Worm (Caenorhabditis elegans) whole organism, early embryonic: ENCODE measurements around the gene dna-2.

Experiments
- B0310.2 ChIP-seq: sonication (generic microtip); optimal IDR thresholded peaks from 2 replicates; lab custom pipeline; 2016; ENCODE audit warnings: mild to moderate bottlenecking, missing genetic modification characterization, missing compliant biosample characterization
- F13C5.2 ChIP-seq: sonication (generic microtip); optimal IDR thresholded peaks from 2 replicates; lab custom pipeline; 2017; ENCODE audit warnings: mild to moderate bottlenecking, missing genetic modification characterization, inconsistent platforms, missing compliant biosample characterization
- aly-1 ChIP-seq: sonication (generic microtip); optimal IDR thresholded peaks from 2 replicates; lab custom pipeline; 2016; ENCODE audit warnings: missing genetic modification characterization, missing compliant biosample characterization
- ama-1 ChIP-seq: fragments of 150-350 bp; optimal IDR thresholded peaks from 2 replicates; lab custom pipeline; 2014
- ceh-13 ChIP-seq: fragments of 200-800 bp; sonication (Bioruptor generic); optimal IDR thresholded peaks from 2 replicates; lab custom pipeline; 2018; ENCODE audit warnings: mild to moderate bottlenecking, missing genetic modification characterization, missing compliant biosample characterization
- ceh-36 ChIP-seq: sonication (generic microtip); optimal IDR thresholded peaks from 2 replicates; lab custom pipeline; 2016; ENCODE audit warnings: missing genetic modification characterization, inconsistent platforms, missing compliant biosample characterization
- ets-7 ChIP-seq: sonication (generic microtip); optimal IDR thresholded peaks from 2 replicates; lab custom pipeline; 2016; ENCODE audit warnings: missing genotype, missing genetic modification characterization, missing compliant biosample characterization
- flt-1 ChIP-seq: fragments of 200-800 bp; sonication (Bioruptor generic); IDR thresholded peaks from 2 replicates; pipeline ENCODE4 v1.3.6; 2022; ENCODE audit warnings: missing genetic modification characterization, missing compliant biosample characterization
- hmbx-1 ChIP-seq: sonication (generic microtip); optimal IDR thresholded peaks from 2 replicates; lab custom pipeline; 2016; ENCODE audit warnings: mild to moderate bottlenecking, missing genetic modification characterization, missing compliant biosample characterization
- hmg-4 ChIP-seq: fragments of 200-800 bp; sonication (Bioruptor generic); optimal IDR thresholded peaks from 2 replicates; lab custom pipeline; 2018; ENCODE audit warnings: mild to moderate bottlenecking, missing genetic modification characterization, missing compliant biosample characterization
- hnd-1 ChIP-seq: sonication (generic microtip); optimal IDR thresholded peaks from 2 replicates; lab custom pipeline; 2016; ENCODE audit warnings: missing genetic modification characterization, missing compliant biosample characterization
- pes-1 ChIP-seq: fragments of 200-800 bp; sonication (Bioruptor generic); IDR thresholded peaks from 2 replicates; pipeline ENCODE4 v1.3.6; 2022; ENCODE audit warnings: missing genetic modification reagents, missing genetic modification characterization, missing compliant biosample characterization
- scrt-1 ChIP-seq: fragments of 200-800 bp; sonication (Bioruptor generic); IDR thresholded peaks from 2 replicates; pipeline ENCODE4 v1.3.6; 2022; ENCODE audit warnings: missing genetic modification characterization, missing compliant biosample characterization
- sea-1 ChIP-seq: fragments of 200-800 bp; sonication (Bioruptor generic); conservative IDR thresholded peaks from 2 replicates; pipeline ENCODE4 v1.3.6; 2022; ENCODE audit warnings: missing genetic modification characterization, missing compliant biosample characterization
- tbx-11 ChIP-seq: fragments of 200-800 bp; sonication (Bioruptor generic); IDR thresholded peaks from 2 replicates; pipeline ENCODE4 v1.3.6; 2022; ENCODE audit warnings: missing genetic modification characterization, missing compliant biosample characterization
- tbx-37 ChIP-seq: fragments of 200-800 bp; sonication (Bioruptor generic); conservative IDR thresholded peaks from 2 replicates; pipeline ENCODE4 v1.3.6; 2022; ENCODE audit warnings: missing genetic modification reagents, missing genetic modification characterization, missing compliant biosample characterization
- tra-4 ChIP-seq: sonication (generic microtip); optimal IDR thresholded peaks from 2 replicates; lab custom pipeline; 2017; ENCODE audit warnings: missing genetic modification characterization, missing compliant biosample characterization

dna-2 gene

ce11 chrII:11774218-11774617 lies 4.0 kb upstream of the dna-2 start, which contains the start of gene F44E5.1:
Gene F44E5.1, minus strand, starts transcription at chrII:11774559.
- peak; percentile 5 for TF ChIP-seq hmg-4 (GFP tag; lab: Kevin White, UChicago)
- TF ChIP-seq F13C5.2 (tag; lab: Kevin White, UChicago) = no peak
- no peak for TF ChIP-seq tbx-11

ce11 chrII:11782493-11782892 lies 4.3 kb downstream of the dna-2 start, which contains the start of gene F43G6.16:
Gene F43G6.16, minus strand, starts transcription at chrII:11782633.
- no peak for TF ChIP-seq ama-1 (lab: Kevin White, UChicago)
- no peak for TF ChIP-seq aly-1 (tag; lab: Kevin White, UChicago)
- TF ChIP-seq pes-1 = no peak
- TF ChIP-seq flt-1 (GFP tag; lab: Robert Waterston, UW) = no peak
- TF ChIP-seq tbx-37 (GFP tag; lab: Robert Waterston, UW) = no peak
- no peak for TF ChIP-seq ceh-36 (tag; lab: Kevin White, UChicago)
- TF ChIP-seq hnd-1 (tag; lab: Kevin White, UChicago) = no peak
- TF ChIP-seq scrt-1 = no peak
- TF ChIP-seq B0310.2 = no peak
- TF ChIP-seq sea-1 = no peak
- TF ChIP-seq ceh-13 (GFP tag; lab: Kevin White, UChicago) = no peak
- TF ChIP-seq F13C5.2 (tag; lab: Kevin White, UChicago) = no peak
- TF ChIP-seq hmg-4 (GFP tag; lab: Kevin White, UChicago) = no peak
- TF ChIP-seq ets-7 = no peak
- TF ChIP-seq tbx-11 = no peak
- TF ChIP-seq tra-4 = no peak

ce11 chrII:11788025-11788424 lies 9.8 kb downstream of the dna-2 start:
- no peak for TF ChIP-seq ama-1 (lab: Kevin White, UChicago)
- no peak for TF ChIP-seq ceh-13 (GFP tag; lab: Kevin White, UChicago)
- TF ChIP-seq ets-7 = no peak
- no peak for TF ChIP-seq hmbx-1 (tag; lab: Kevin White, UChicago)
- TF ChIP-seq B0310.2 = no peak

- TF ChIP-seq hmg-4 (GFP tag; lab: Kevin White, UChicago) (no peak), tra-4 (no peak), sea-1 (no peak), flt-1 (GFP tag; lab: Robert Waterston, UW) (no peak)
Observed at ce11 chrII:11790458-11790857, 12.2 kb downstream of the dna-2 start, which contains the start of gene F43G6.4. Gene F43G6.4, plus strand, starts transcription at chrII:11790758.

ce11 chrII:11794392-11794791 lies 16.2 kb downstream of the dna-2 start:
- TF ChIP-seq scrt-1 (no peak), ama-1 (lab: Kevin White, UChicago) (no peak), tra-4 (no peak), tbx-37 (GFP tag; lab: Robert Waterston, UW) (no peak)

- TF ChIP-seq scrt-1 = no peak
- TF ChIP-seq F13C5.2 (tag; lab: Kevin White, UChicago) = no peak
- TF ChIP-seq hmbx-1 (tag; lab: Kevin White, UChicago) = no peak
- TF ChIP-seq sea-1 = no peak
- TF ChIP-seq tbx-11 = no peak
- TF ChIP-seq ceh-13 (GFP tag; lab: Kevin White, UChicago) = no peak
- TF ChIP-seq aly-1 (tag; lab: Kevin White, UChicago) = no peak
- TF ChIP-seq tra-4 = no peak
Observed at ce11 chrII:11797194-11797593, 19.0 kb downstream of the dna-2 start.

- TF ChIP-seq tbx-11 (no peak), ets-7 (no peak), B0310.2 (no peak), ceh-13 (GFP tag; lab: Kevin White, UChicago) (no peak), tbx-37 (GFP tag; lab: Robert Waterston, UW) (no peak), aly-1 (tag; lab: Kevin White, UChicago) (no peak), flt-1 (GFP tag; lab: Robert Waterston, UW) (no peak), scrt-1 (no peak), pes-1 (no peak), hnd-1 (tag; lab: Kevin White, UChicago) (no peak), sea-1 (no peak), hmbx-1 (tag; lab: Kevin White, UChicago) (no peak), ama-1 (lab: Kevin White, UChicago) (no peak)
Observed at ce11 chrII:11798737-11799136, 20.5 kb downstream of the dna-2 start, which contains the start of gene hda-5. Gene hda-5, plus strand, starts transcription at chrII:11799037.

ce11 chrII:11802451-11802850 lies 24.2 kb downstream of the dna-2 start, which contains the start of gene F43G6.17:
Gene F43G6.17, plus strand, starts transcription at chrII:11802751.
- TF ChIP-seq tbx-37 (GFP tag; lab: Robert Waterston, UW) (no peak), B0310.2 (no peak), hnd-1 (tag; lab: Kevin White, UChicago) (no peak), hmbx-1 (tag; lab: Kevin White, UChicago) (no peak), ets-7 (no peak)

- TF ChIP-seq ets-7 = no peak
- no peak for TF ChIP-seq scrt-1
- TF ChIP-seq ceh-36 (tag; lab: Kevin White, UChicago) = no peak
- no peak for TF ChIP-seq aly-1 (tag; lab: Kevin White, UChicago)
- TF ChIP-seq sea-1 = no peak
- no peak for TF ChIP-seq hnd-1 (tag; lab: Kevin White, UChicago)
- no peak for TF ChIP-seq ama-1 (lab: Kevin White, UChicago)
- no peak for TF ChIP-seq ceh-13 (GFP tag; lab: Kevin White, UChicago)
- TF ChIP-seq tbx-11 = no peak
- no peak for TF ChIP-seq B0310.2
- TF ChIP-seq hmg-4 (GFP tag; lab: Kevin White, UChicago) = no peak
Observed at ce11 chrII:11806256-11806655, 28.0 kb downstream of the dna-2 start, which contains the start of gene jmjd-1.1. Gene jmjd-1.1, plus strand, starts transcription at chrII:11806556.
